Worm (Caenorhabditis elegans): ENCODE data around the gene ift-81.

DNA sequence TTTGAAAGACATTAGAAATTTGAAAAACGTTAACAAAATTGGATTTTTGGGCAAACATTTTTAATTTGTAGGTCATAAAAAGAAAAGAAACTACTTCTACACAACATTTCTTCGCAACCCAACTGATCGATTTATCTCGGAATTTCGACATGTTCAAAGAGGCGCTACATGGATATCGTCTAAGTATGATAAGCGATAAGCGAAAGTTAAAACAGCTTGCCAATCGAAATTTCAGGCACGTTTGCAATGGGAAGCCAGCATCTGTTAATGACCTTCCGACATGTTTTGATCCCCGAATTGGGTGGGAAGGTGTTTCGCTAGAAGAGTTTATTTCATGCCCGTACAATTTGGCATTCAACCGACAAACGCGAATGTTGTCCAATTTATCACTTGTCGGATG lies 21.6 kb upstream of the ift-81 start:
- TF ChIP-seq dmd-6 (GFP tag; IDR thresholded peaks at IDR 0.05) (no peak), pqm-1 (tag; optimal IDR thresholded peaks at IDR 0.05) (no peak), Y105C5A.15 (GFP tag; IDR thresholded peaks at IDR 0.05) (no peak)

Measured in whole organism, L4 larva.